Worm (Caenorhabditis elegans): ENCODE data around the gene col-113.

Gene col-113

ce11 chrIV:7131780-7132179 lies 20.5 kb downstream of the col-113 start, which contains the start of gene grsp-3:
Gene grsp-3, minus strand, starts transcription at chrIV:7131928.
- TF ChIP-seq nhr-43 (tag; optimal IDR thresholded peaks at IDR 0.05; ENCODE audit: poor library complexity, severe bottlenecking) (no peak), fos-1 (tag; optimal IDR thresholded peaks at IDR 0.05) (no peak), unc-39 (tag; optimal IDR thresholded peaks at IDR 0.05) (no peak), ztf-4 (tag; optimal IDR thresholded peaks at IDR 0.05) (no peak), lsy-12 (tag; optimal IDR thresholded peaks at IDR 0.05) (no peak), nhr-77 (tag; optimal IDR thresholded peaks at IDR 0.05) (no peak), ZK546.5 (tag; optimal IDR thresholded peaks at IDR 0.05) (no peak), tbx-2 (tag; optimal IDR thresholded peaks at IDR 0.05) (no peak), elt-3 (tag; optimal IDR thresholded peaks at IDR 0.05) (peak in 1 of 3 experiments; percentile 61), nhr-12 (tag; optimal IDR thresholded peaks at IDR 0.05) (no peak), ceh-28 (tag; optimal IDR thresholded peaks at IDR 0.05) (peak; percentile 38), lin-15B (tag; optimal IDR thresholded peaks at IDR 0.05) (no peak), pqm-1 (tag; optimal IDR thresholded peaks at IDR 0.05) (no peak), egl-27 (tag; optimal IDR thresholded peaks at IDR 0.05) (no peak), nhr-23 (tag; optimal IDR thresholded peaks at IDR 0.05) (peak; percentile 89), daf-12 (tag; optimal IDR thresholded peaks at IDR 0.05) (no peak), ama-1 (optimal IDR thresholded peaks at IDR 0.05) (no peak), elt-1 (tag; optimal IDR thresholded peaks at IDR 0.05) (peak; percentile 46), nhr-25 (tag; optimal IDR thresholded peaks at IDR 0.05) (peak; percentile 77), zag-1 (tag; optimal IDR thresholded peaks at IDR 0.05) (no peak), nhr-11 (tag; optimal IDR thresholded peaks at IDR 0.05) (no peak), unc-62 (GFP tag; optimal IDR thresholded peaks at IDR 0.05) (no peak), eor-1 (tag; optimal IDR thresholded peaks at IDR 0.05) (no peak)

- TF ChIP-seq unc-39 (tag; optimal IDR thresholded peaks at IDR 0.05): no peak
- TF ChIP-seq elt-2 (tag; optimal IDR thresholded peaks at IDR 0.05): no peak
- no peak for TF ChIP-seq nhr-43 (tag; optimal IDR thresholded peaks at IDR 0.05; ENCODE audit: poor library complexity, severe bottlenecking)
- no peak for TF ChIP-seq mdl-1 (tag; optimal IDR thresholded peaks at IDR 0.05)
- TF ChIP-seq pqm-1 (tag; optimal IDR thresholded peaks at IDR 0.05): no peak
- TF ChIP-seq ceh-16 (tag; optimal IDR thresholded peaks at IDR 0.05): no peak
- no peak for TF ChIP-seq snpc-4 (tag; optimal IDR thresholded peaks at IDR 0.05)
- TF ChIP-seq hmg-11 (tag; optimal IDR thresholded peaks at IDR 0.05): no peak
- TF ChIP-seq nhr-23 (tag; optimal IDR thresholded peaks at IDR 0.05): no peak
These were observed 30.8 kb downstream of the col-113 start, which contains the start of the genes C34D4.10 and str-48 for ce11 chrIV:7121313-7122055. Gene C34D4.10, minus strand, starts transcription at chrIV:7121413. Gene str-48, plus strand, starts transcription at chrIV:7122005.

DNA sequence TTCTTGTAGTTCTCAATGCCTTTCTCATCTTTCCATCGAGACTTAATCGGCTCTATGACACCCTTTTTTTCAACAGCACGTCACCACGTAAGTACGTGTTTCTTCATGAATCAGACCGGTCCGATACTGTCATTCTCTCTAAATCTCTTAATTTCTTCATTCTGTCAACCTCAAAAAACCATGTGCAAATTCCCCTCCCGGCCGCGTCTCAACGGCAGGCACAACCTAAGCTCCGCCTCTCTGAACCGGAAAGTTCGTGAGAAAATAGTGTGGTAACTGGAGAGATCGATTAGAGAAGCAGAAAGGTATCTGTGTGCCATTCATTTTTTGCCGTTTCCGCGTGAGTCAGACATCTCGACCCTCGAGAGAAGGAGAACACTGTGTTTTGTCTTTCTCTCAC lies 37.7 kb downstream of the col-113 start, which contains the start of gene nas-8:
nas-8 (plus strand) TSS at position 301 of the 400 bp plus-strand sequence.
- TF ChIP-seq sea-2 (GFP tag; optimal IDR thresholded peaks at IDR 0.05): no peak
- TF ChIP-seq mdl-1 (tag; optimal IDR thresholded peaks at IDR 0.05): no peak
- no peak for TF ChIP-seq zag-1 (tag; optimal IDR thresholded peaks at IDR 0.05)
- no peak for TF ChIP-seq ama-1 (optimal IDR thresholded peaks at IDR 0.05)
- no peak for TF ChIP-seq unc-62 (GFP tag; optimal IDR thresholded peaks at IDR 0.05)
- TF ChIP-seq fos-1 (tag; optimal IDR thresholded peaks at IDR 0.05): no peak

ce11 chrIV:7111354-7111753 lies 41.0 kb downstream of the col-113 start, which contains the start of the genes ZC477.7 and ssq-3:
Gene ZC477.7, minus strand, starts transcription at chrIV:7111454.
Gene ssq-3, plus strand, starts transcription at chrIV:7111604.
- TF ChIP-seq lin-39 (tag; optimal IDR thresholded peaks at IDR 0.05): no peak
- no peak for TF ChIP-seq nhr-23 (tag; optimal IDR thresholded peaks at IDR 0.05)
- no peak for TF ChIP-seq hmg-11 (tag; optimal IDR thresholded peaks at IDR 0.05)
- no peak for TF ChIP-seq elt-1 (tag; optimal IDR thresholded peaks at IDR 0.05)
- no peak for TF ChIP-seq ZK546.5 (tag; optimal IDR thresholded peaks at IDR 0.05)
- TF ChIP-seq mml-1 (tag; optimal IDR thresholded peaks at IDR 0.05): no peak
- TF ChIP-seq egl-27 (tag; optimal IDR thresholded peaks at IDR 0.05): no peak
- no peak for TF ChIP-seq jun-1 (tag; optimal IDR thresholded peaks at IDR 0.05)
- no peak for TF ChIP-seq nhr-28 (tag; optimal IDR thresholded peaks at IDR 0.05)
- no peak for TF ChIP-seq skn-1 (tag; optimal IDR thresholded peaks at IDR 0.05)
- TF ChIP-seq ceh-82 (tag; optimal IDR thresholded peaks at IDR 0.05): no peak
- TF ChIP-seq fkh-10 (GFP tag; optimal IDR thresholded peaks at IDR 0.05): no peak
- no peak for TF ChIP-seq nhr-67 (tag; optimal IDR thresholded peaks at IDR 0.05)
- no peak for TF ChIP-seq nhr-11 (tag; optimal IDR thresholded peaks at IDR 0.05)
- no peak for TF ChIP-seq ceh-9 (tag; optimal IDR thresholded peaks at IDR 0.05)
- no peak for TF ChIP-seq ama-1 (optimal IDR thresholded peaks at IDR 0.05)
- no peak for TF ChIP-seq nfya-1 (tag; optimal IDR thresholded peaks at IDR 0.05; ENCODE audit: insufficient read depth)
- no peak for TF ChIP-seq ceh-28 (tag; optimal IDR thresholded peaks at IDR 0.05)
